Worm (Caenorhabditis elegans) whole organism, young adult: ENCODE data around the gene C18G1.7.

Experiments
- B0019.2 ChIP-seq: fragments of 200-800 bp; sonication (Bioruptor generic); conservative IDR thresholded peaks from 2 replicates; pipeline ENCODE4 v1.3.6; 2022; ENCODE audit warnings: missing genetic modification reagents, missing genetic modification characterization, missing compliant biosample characterization
- C17E4.6 ChIP-seq: fragments of 200-800 bp; sonication (Bioruptor generic); IDR thresholded peaks from 2 replicates; pipeline ENCODE4 v1.3.6; 2022; ENCODE audit warnings: missing genetic modification reagents, missing genetic modification characterization, missing compliant biosample characterization
- F10E7.11 ChIP-seq: sonication (generic microtip); optimal IDR thresholded peaks from 2 replicates; lab custom pipeline; 2017; ENCODE audit warnings: mild to moderate bottlenecking, missing genetic modification characterization, moderate library complexity, missing compliant biosample characterization
- F39B2.1 ChIP-seq: fragments of 200-800 bp; sonication (Bioruptor generic); IDR thresholded peaks from 2 replicates; pipeline ENCODE4 v1.3.6; 2022; ENCODE audit warnings: missing genetic modification reagents, missing genetic modification characterization, missing compliant biosample characterization
- F49E8.2 ChIP-seq: sonication (generic microtip); optimal IDR thresholded peaks from 3 replicates; lab custom pipeline; 2017; ENCODE audit warnings: missing genetic modification characterization, mild to moderate bottlenecking, missing compliant biosample characterization, antibody characterized with exemption, moderate library complexity; ENCODE audit not compliant: insufficient read depth
- F52B5.7 ChIP-seq: sonication (generic microtip); optimal IDR thresholded peaks from 2 replicates; lab custom pipeline; 2016; ENCODE audit warnings: mild to moderate bottlenecking, missing genetic modification characterization, missing compliant biosample characterization
- F57A8.1 ChIP-seq: fragments of 200-800 bp; sonication (Bioruptor generic); optimal IDR thresholded peaks from 2 replicates; lab custom pipeline; 2018; ENCODE audit warnings: mild to moderate bottlenecking, missing genetic modification characterization, moderate library complexity, missing compliant biosample characterization
- F57C9.4 ChIP-seq: sonication (generic microtip); optimal IDR thresholded peaks from 2 replicates; lab custom pipeline; 2017; ENCODE audit warnings: mild to moderate bottlenecking, missing genetic modification characterization, missing compliant biosample characterization
- Y53F4B.3 ChIP-seq: fragments of 200-800 bp; sonication (Bioruptor generic); IDR thresholded peaks from 2 replicates; pipeline ENCODE4 v1.3.6; 2022; ENCODE audit warnings: missing genetic modification reagents, missing genetic modification characterization, missing compliant biosample characterization
- Y53G8AR.9 ChIP-seq: fragments of 200-800 bp; sonication (Bioruptor generic); conservative IDR thresholded peaks from 2 replicates; pipeline ENCODE4 v1.3.6; 2022; ENCODE audit warnings: missing genetic modification reagents, missing genetic modification characterization, missing compliant biosample characterization
- Y79H2A.3 ChIP-seq: fragments of 200-800 bp; sonication (Bioruptor generic); conservative IDR thresholded peaks from 2 replicates; pipeline ENCODE4 v1.3.6; 2022; ENCODE audit warnings: missing genetic modification reagents, missing genetic modification characterization, missing compliant biosample characterization
- Y95B8A.8 ChIP-seq: fragments of 200-800 bp; sonication (Bioruptor generic); IDR thresholded peaks from 2 replicates; pipeline ENCODE4 v1.3.6; 2022; ENCODE audit warnings: missing genetic modification reagents, missing genetic modification characterization, missing compliant biosample characterization
- ZK185.1 ChIP-seq: sonication (generic microtip); optimal IDR thresholded peaks from 2 replicates; lab custom pipeline; 2016; ENCODE audit warnings: mild to moderate bottlenecking, missing genetic modification characterization, missing compliant biosample characterization; ENCODE audit not compliant: poor library complexity, severe bottlenecking
- aptf-3 ChIP-seq: fragments of 200-800 bp; sonication (Bioruptor generic); IDR thresholded peaks from 2 replicates; pipeline ENCODE4 v1.3.6; 2022; ENCODE audit warnings: missing genetic modification characterization, missing compliant biosample characterization
- attf-6 ChIP-seq: fragments of 200-800 bp; sonication (Bioruptor generic); IDR thresholded peaks from 2 replicates; pipeline ENCODE4 v1.3.6; 2022; ENCODE audit warnings: missing genetic modification reagents, missing genetic modification characterization, missing compliant biosample characterization
- ceh-27 ChIP-seq: fragments of 200-800 bp; sonication (Bioruptor generic); optimal IDR thresholded peaks from 2 replicates; lab custom pipeline; 2018; ENCODE audit warnings: mild to moderate bottlenecking, missing genetic modification characterization, moderate library complexity, missing compliant biosample characterization
- ceh-91 ChIP-seq: fragments of 200-800 bp; sonication (Bioruptor generic); IDR thresholded peaks from 2 replicates; pipeline ENCODE4 v1.3.6; 2022; ENCODE audit warnings: missing genetic modification reagents, missing genetic modification characterization, missing compliant biosample characterization
- dox-1 ChIP-seq: fragments of 200-800 bp; sonication (Bioruptor generic); IDR thresholded peaks from 2 replicates; pipeline ENCODE4 v1.3.6; 2022; ENCODE audit warnings: missing genetic modification reagents, missing genetic modification characterization, missing compliant biosample characterization
- dpff-1 ChIP-seq: sonication (generic microtip); optimal IDR thresholded peaks from 2 replicates; lab custom pipeline; 2017; ENCODE audit warnings: mild to moderate bottlenecking, missing genetic modification characterization, missing compliant biosample characterization
- efl-1 ChIP-seq: fragments of 150-350 bp; optimal IDR thresholded peaks from 2 replicates; lab custom pipeline; 2014; ENCODE audit warnings: missing biosample characterization, missing genetic modification reagents, missing genetic modification characterization
- egl-44 ChIP-seq: fragments of 200-800 bp; sonication (Bioruptor generic); IDR thresholded peaks from 2 replicates; pipeline ENCODE4 v1.3.6; 2022; ENCODE audit warnings: missing genetic modification reagents, missing genetic modification characterization, missing compliant biosample characterization
- egrh-3 ChIP-seq: fragments of 200-800 bp; sonication (Bioruptor generic); IDR thresholded peaks from 2 replicates; pipeline ENCODE4 v1.3.6; 2022; ENCODE audit warnings: missing genetic modification reagents, missing genetic modification characterization, missing compliant biosample characterization
- ekl-4 ChIP-seq: fragments of 200-800 bp; sonication (Bioruptor generic); IDR thresholded peaks from 2 replicates; pipeline ENCODE4 v1.3.6; 2022; ENCODE audit warnings: missing genetic modification reagents, missing genetic modification characterization, missing compliant biosample characterization
- hlh-12 ChIP-seq: sonication (generic microtip); optimal IDR thresholded peaks from 2 replicates; lab custom pipeline; 2016; ENCODE audit warnings: missing genetic modification characterization, missing compliant biosample characterization
- hrde-1 ChIP-seq: sonication (generic microtip); optimal IDR thresholded peaks from 2 replicates; lab custom pipeline; 2016; ENCODE audit warnings: missing genetic modification characterization, mild to moderate bottlenecking, missing compliant biosample characterization, moderate library complexity, missing genotype, missing genetic modification reagents, borderline replicate concordance
- madf-3 ChIP-seq: fragments of 200-800 bp; sonication (Bioruptor generic); IDR thresholded peaks from 2 replicates; pipeline ENCODE4 v1.3.6; 2022; ENCODE audit warnings: missing genetic modification reagents, missing genetic modification characterization, missing compliant biosample characterization
- madf-6 ChIP-seq: fragments of 200-800 bp; sonication (Bioruptor generic); IDR thresholded peaks from 2 replicates; pipeline ENCODE4 v1.3.6; 2022; ENCODE audit warnings: missing genetic modification reagents, missing genetic modification characterization, missing compliant biosample characterization
- madf-8 ChIP-seq: fragments of 200-800 bp; sonication (Bioruptor generic); conservative IDR thresholded peaks from 2 replicates; pipeline ENCODE4 v1.3.6; 2022; ENCODE audit warnings: missing genetic modification reagents, missing genetic modification characterization, missing compliant biosample characterization
- mcd-1 ChIP-seq: fragments of 200-800 bp; sonication (Bioruptor generic); IDR thresholded peaks from 2 replicates; pipeline ENCODE4 v1.3.6; 2022; ENCODE audit warnings: missing genetic modification reagents, missing genetic modification characterization, missing compliant biosample characterization
- mel-28 ChIP-seq: sonication (generic microtip); optimal IDR thresholded peaks from 2 replicates; lab custom pipeline; 2016; ENCODE audit warnings: borderline replicate concordance, mild to moderate bottlenecking, missing genetic modification characterization, missing compliant biosample characterization
- nfyb-1 ChIP-seq: fragments of 200-800 bp; sonication (Bioruptor generic); IDR thresholded peaks from 2 replicates; pipeline ENCODE4 v1.3.6; 2022; ENCODE audit warnings: missing genetic modification reagents, missing genetic modification characterization, missing compliant biosample characterization
- nhr-80 ChIP-seq: sonication (generic microtip); optimal IDR thresholded peaks from 2 replicates; lab custom pipeline; 2016; ENCODE audit warnings: missing genetic modification characterization, missing compliant biosample characterization
- pbrm-1 ChIP-seq: fragments of 200-800 bp; sonication (Bioruptor generic); IDR thresholded peaks from 2 replicates; pipeline ENCODE4 v1.3.6; 2022; ENCODE audit warnings: missing genetic modification reagents, missing genetic modification characterization, missing compliant biosample characterization
- pha-4 ChIP-seq: fragments of 150-350 bp; sonication (generic microtip); optimal IDR thresholded peaks from 2 replicates; lab custom pipeline; 2014; ENCODE audit warnings: missing biosample characterization, missing genetic modification reagents, missing genetic modification characterization
- rpc-1 ChIP-seq, 2 experiments: fragments of 150-350 bp in 1 of 2; sonication (generic microtip) in 1 of 2; optimal IDR thresholded peaks; 2 replicates each; lab custom pipeline; 2014 to 2018; ENCODE audit warnings: missing biosample characterization in 1 of 2, missing genetic modification characterization in 1 of 2, missing genetic modification reagents in 1 of 2, missing genotype in 1 of 2
- snpc-1.3 ChIP-seq: sonication (generic microtip); optimal IDR thresholded peaks from 2 replicates; lab custom pipeline; 2017; ENCODE audit warnings: missing genetic modification characterization, mild to moderate bottlenecking, missing compliant biosample characterization, antibody characterized with exemption, moderate library complexity, missing genotype, missing genetic modification reagents; ENCODE audit not compliant: insufficient read depth
- tlf-1 ChIP-seq: fragments of 200-800 bp; sonication (Bioruptor generic); optimal IDR thresholded peaks from 2 replicates; lab custom pipeline; 2018; ENCODE audit warnings: mild to moderate bottlenecking, missing genetic modification characterization, missing compliant biosample characterization
- unc-130 ChIP-seq: sonication (generic microtip); optimal IDR thresholded peaks from 2 replicates; lab custom pipeline; 2016; ENCODE audit warnings: missing genetic modification reagents, missing genetic modification characterization, missing compliant biosample characterization
- unc-62 ChIP-seq: fragments of 150-350 bp; optimal IDR thresholded peaks from 2 replicates; lab custom pipeline; 2014; ENCODE audit warnings: missing biosample characterization, missing genetic modification reagents, missing genetic modification characterization
- xnd-1 ChIP-seq: sonication (generic microtip); optimal IDR thresholded peaks from 2 replicates; lab custom pipeline; 2016; ENCODE audit warnings: missing genotype, missing genetic modification reagents, missing genetic modification characterization, missing compliant biosample characterization
- zfh-2 ChIP-seq: fragments of 200-800 bp; sonication (Bioruptor generic); conservative IDR thresholded peaks from 2 replicates; pipeline ENCODE4 v1.3.6; 2022; ENCODE audit warnings: missing genetic modification reagents, missing genetic modification characterization, missing compliant biosample characterization
- ztf-22 ChIP-seq: fragments of 200-800 bp; sonication (Bioruptor generic); optimal IDR thresholded peaks from 2 replicates; lab custom pipeline; 2018; ENCODE audit warnings: mild to moderate bottlenecking, missing genetic modification characterization, moderate library complexity, missing compliant biosample characterization
- ztf-25 ChIP-seq: fragments of 200-800 bp; sonication (Bioruptor generic); IDR thresholded peaks from 2 replicates; pipeline ENCODE4 v1.3.6; 2022; ENCODE audit warnings: missing genetic modification reagents, missing genetic modification characterization, missing compliant biosample characterization

C18G1.7 gene

ce11 chrV:4754684-4755211 lies 9.4 kb downstream of the C18G1.7 start:
- TF ChIP-seq madf-3 (GFP tag; lab: Robert Waterston, UW) (no peak), Y53G8AR.9 (GFP tag; lab: Robert Waterston, UW) (peak; percentile 39; the same call in 1 of the 2 replicates), F39B2.1 (GFP tag; lab: Robert Waterston, UW) (0 out of 2 replicates have a peak, but pooled peaks have one; percentile 54), unc-62 (no peak), egrh-3 (GFP tag; lab: Robert Waterston, UW) (peak; percentile 84), C17E4.6 (0 out of 2 replicates have a peak, but pooled peaks have one; percentile 13), ekl-4 (GFP tag; lab: Robert Waterston, UW) (no peak), ztf-25 (no peak), ceh-91 (GFP tag; lab: Robert Waterston, UW) (no peak), Y79H2A.3 (GFP tag; lab: Robert Waterston, UW) (peak; percentile 71), hrde-1 (no peak), zfh-2 (GFP tag; lab: Robert Waterston, UW) (peak; percentile 87), Y95B8A.8 (GFP tag; lab: Robert Waterston, UW) (0 out of 2 replicates have a peak, but pooled peaks have one; percentile 41), F49E8.2 (tag; lab: Kevin White, UChicago) (no peak), F57C9.4 (no peak), F52B5.7 (no peak), aptf-3 (GFP tag; lab: Robert Waterston, UW) (no peak)

ce11 chrV:4755308-4756029 lies 10.1 kb downstream of the C18G1.7 start, which contains the start of gene pgl-3:
Gene pgl-3, plus strand, starts transcription at chrV:4755979.
- TF ChIP-seq attf-6 (GFP tag; lab: Robert Waterston, UW): peak; percentile 61
- no peak for TF ChIP-seq unc-62
- no peak for TF ChIP-seq ceh-27 (GFP tag; lab: Kevin White, UChicago)
- peak; percentile 45; the same call in 1 of the 2 replicates for TF ChIP-seq ceh-91 (GFP tag; lab: Robert Waterston, UW)
- TF ChIP-seq unc-130: peak; percentile 11
- peak; percentile 99 for TF ChIP-seq Y79H2A.3 (GFP tag; lab: Robert Waterston, UW)
- TF ChIP-seq F39B2.1 (GFP tag; lab: Robert Waterston, UW): peak; percentile 73
- TF ChIP-seq aptf-3 (GFP tag; lab: Robert Waterston, UW): no peak
- TF ChIP-seq hlh-12 (tag; lab: Kevin White, UChicago): no peak
- no peak for TF ChIP-seq pha-4 (tag; lab: Kevin White, UChicago)
- peak; percentile 20 for TF ChIP-seq snpc-1.3 (tag; lab: Kevin White, UChicago)
- peak; percentile 47 for TF ChIP-seq efl-1
- TF ChIP-seq xnd-1 (tag; lab: Kevin White, UChicago): peak; percentile 42
- no peak for TF ChIP-seq ZK185.1
- TF ChIP-seq madf-8: peak; percentile 45
- no peak for TF ChIP-seq Y53F4B.3 (GFP tag; lab: Robert Waterston, UW)
- 0 out of 2 replicates have a peak, but pooled peaks have one; percentile 54 for TF ChIP-seq egl-44 (GFP tag; lab: Robert Waterston, UW)
- 0 out of 2 replicates have a peak, but pooled peaks have one; percentile 10 for TF ChIP-seq nfyb-1 (GFP tag; lab: Robert Waterston, UW)
- no peak for TF ChIP-seq nhr-80 (tag; lab: Kevin White, UChicago)
- no peak for TF ChIP-seq mel-28 (tag; lab: Kevin White, UChicago)
- TF ChIP-seq mcd-1 (GFP tag; lab: Robert Waterston, UW): no peak
- no peak for TF ChIP-seq F57A8.1 (GFP tag; lab: Kevin White, UChicago)
- no peak for TF ChIP-seq dpff-1 (tag; lab: Kevin White, UChicago)
- no peak for TF ChIP-seq ztf-22 (GFP tag; lab: Kevin White, UChicago)
- TF ChIP-seq dox-1 (GFP tag; lab: Robert Waterston, UW): no peak
- peak; percentile 70 for TF ChIP-seq madf-6 (GFP tag; lab: Robert Waterston, UW)
- TF ChIP-seq tlf-1 (GFP tag; lab: Kevin White, UChicago): peak; percentile 48
- peak; percentile 56 for TF ChIP-seq F49E8.2 (tag; lab: Kevin White, UChicago)
- no peak for TF ChIP-seq F10E7.11 (tag; lab: Kevin White, UChicago)
- peak; percentile 77; the same call in 1 of the 2 replicates for TF ChIP-seq madf-3 (GFP tag; lab: Robert Waterston, UW)
- no peak for TF ChIP-seq rpc-1 (optimal IDR thresholded peaks at IDR 0.05; lab: Kevin White, UChicago)
- TF ChIP-seq rpc-1 (tag; optimal IDR thresholded peaks at IDR 0.05; lab: Kevin White, UChicago): no peak
- TF ChIP-seq pbrm-1 (GFP tag; lab: Robert Waterston, UW): no peak
- 0 out of 2 replicates have a peak, but pooled peaks have one; percentile 8 for TF ChIP-seq B0019.2 (GFP tag; lab: Robert Waterston, UW)
- TF ChIP-seq egrh-3 (GFP tag; lab: Robert Waterston, UW): no peak
